Worm (Caenorhabditis elegans) whole organism, midembryonic: ENCODE results near the gene C34C12.1.

ENCODE experiments used
- flt-1 ChIP-seq: fragments of 200-800 bp; sonication (Bioruptor generic); IDR thresholded peaks from 2 replicates; pipeline ENCODE4 v1.3.6; 2022; ENCODE audit warnings: missing genetic modification characterization, missing compliant biosample characterization
- tab-1 ChIP-seq: fragments of 200-800 bp; sonication (Bioruptor generic); IDR thresholded peaks from 2 replicates; pipeline ENCODE4 v1.3.6; 2022; ENCODE audit warnings: missing genetic modification characterization, missing compliant biosample characterization

DNA sequence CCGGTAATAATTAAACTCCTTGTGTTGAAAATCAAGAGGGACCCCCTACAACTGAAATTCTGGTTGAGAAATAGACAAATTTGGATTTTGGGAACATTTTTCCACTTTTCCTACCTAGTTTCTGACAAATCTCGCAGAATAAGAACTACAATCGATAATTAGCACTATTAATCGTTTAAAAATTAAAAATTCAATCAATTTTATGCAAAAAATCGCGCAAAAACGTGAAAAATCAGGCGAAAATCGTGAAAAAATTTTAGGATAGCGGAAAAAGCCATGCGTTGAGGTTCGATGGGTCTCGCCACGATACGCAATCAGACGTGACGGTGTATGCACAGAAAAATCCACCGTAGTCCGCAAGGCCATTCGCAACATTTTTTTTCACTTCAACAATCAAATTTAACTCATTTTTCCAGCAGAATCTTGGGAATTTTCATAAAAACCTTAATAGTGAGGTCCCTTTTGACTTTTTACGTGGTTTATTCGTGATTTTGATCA, 51.0 kb downstream of the C34C12.1 start, which contains the start of gene lias-1:
- TF ChIP-seq tab-1 (GFP tag; lab: Robert Waterston, UW) (no peak), flt-1 (GFP tag; lab: Robert Waterston, UW) (no peak)
